Fruit fly (Drosophila melanogaster) whole organism, embryonic: ENCODE measurements around the gene lgs.

Source experiments
- Atf3 ChIP-seq: fragments of 200-800 bp; sonication (Bioruptor generic); optimal IDR thresholded peaks from 3 replicates; lab custom pipeline; 2016; ENCODE audit warnings: missing biosample characterization, missing genetic modification characterization
- BEAF-32 ChIP-seq: fragments of 200-800 bp; sonication (Bioruptor generic); optimal IDR thresholded peaks from 3 replicates; lab custom pipeline; 2017; ENCODE audit warnings: missing biosample characterization, missing genetic modification characterization, mild to moderate bottlenecking, moderate library complexity, missing genetic modification reagents
- Bgb ChIP-seq: fragments of 200-800 bp; sonication (Bioruptor generic); IDR thresholded peaks from 2 replicates; pipeline ENCODE4 v1.3.6; 2022; ENCODE audit warnings: missing biosample characterization, missing genetic modification characterization; ENCODE audit not compliant: partially characterized antibody
- CG10959 ChIP-seq: fragments of 200-800 bp; sonication (Bioruptor generic); IDR thresholded peaks from 2 replicates; pipeline ENCODE4 v1.3.6; 2022; ENCODE audit warnings: missing biosample characterization, missing genetic modification characterization
- CG12071 ChIP-seq: fragments of 200-800 bp; sonication (Bioruptor generic); optimal IDR thresholded peaks from 3 replicates; lab custom pipeline; 2018; ENCODE audit warnings: missing biosample characterization, mild to moderate bottlenecking, missing genetic modification characterization
- CG12219 ChIP-seq: fragments of 200-800 bp; sonication (Bioruptor generic); optimal IDR thresholded peaks from 3 replicates; lab custom pipeline; 2018; ENCODE audit warnings: missing biosample characterization, mild to moderate bottlenecking, missing genetic modification characterization
- CG14860 ChIP-seq: fragments of 200-800 bp; sonication (Bioruptor generic); IDR thresholded peaks from 3 replicates; pipeline ENCODE4 v1.3.6; 2022; ENCODE audit warnings: missing biosample characterization, missing genetic modification characterization; ENCODE audit not compliant: partially characterized antibody
- CG15011 ChIP-seq: fragments of 200-800 bp; sonication (Bioruptor generic); optimal IDR thresholded peaks from 3 replicates; lab custom pipeline; 2018; ENCODE audit warnings: missing biosample characterization, mild to moderate bottlenecking, missing genetic modification characterization
- CG17359 ChIP-seq: fragments of 200-800 bp; sonication (Bioruptor generic); optimal IDR thresholded peaks from 3 replicates; lab custom pipeline; 2018; ENCODE audit warnings: missing biosample characterization, mild to moderate bottlenecking, missing genetic modification characterization, moderate library complexity
- CG18011 ChIP-seq: fragments of 200-800 bp; sonication (Bioruptor generic); optimal IDR thresholded peaks from 2 replicates; lab custom pipeline; 2017; ENCODE audit warnings: missing biosample characterization, missing genetic modification characterization, mild to moderate bottlenecking, moderate library complexity, missing genotype
- CG2199 ChIP-seq: fragments of 200-800 bp; sonication (Bioruptor generic); IDR thresholded peaks from 3 replicates; pipeline ENCODE4 v1.3.6; 2022; ENCODE audit warnings: missing biosample characterization, missing genetic modification characterization
- CG31365 ChIP-seq: fragments of 200-800 bp; sonication (Bioruptor generic); optimal IDR thresholded peaks from 2 replicates; lab custom pipeline; 2018; ENCODE audit warnings: missing biosample characterization, mild to moderate bottlenecking, missing genetic modification characterization
- CG3407 ChIP-seq: fragments of 200-800 bp; sonication (Bioruptor generic); optimal IDR thresholded peaks from 2 replicates; lab custom pipeline; 2018; ENCODE audit warnings: missing biosample characterization, mild to moderate bottlenecking, missing genetic modification characterization
- CG3726 ChIP-seq: fragments of 200-800 bp; sonication (Bioruptor generic); IDR thresholded peaks from 3 replicates; pipeline ENCODE4, ENCODE4 v1.3.6; 2022; ENCODE audit warnings: missing biosample characterization, missing genetic modification characterization
- CG4360 ChIP-seq: fragments of 200-800 bp; sonication (Bioruptor generic); IDR thresholded peaks from 2 replicates; pipeline ENCODE4 v1.3.6; 2022; ENCODE audit warnings: missing biosample characterization, missing genetic modification characterization
- CG6813 ChIP-seq: fragments of 200-800 bp; sonication (Bioruptor generic); optimal IDR thresholded peaks from 2 replicates; lab custom pipeline; 2017; ENCODE audit warnings: missing biosample characterization, missing genetic modification characterization, mild to moderate bottlenecking, moderate library complexity, missing genetic modification reagents
- CG7745 ChIP-seq: fragments of 200-800 bp; sonication (Bioruptor generic); optimal IDR thresholded peaks from 2 replicates; lab custom pipeline; 2018; ENCODE audit warnings: missing biosample characterization, mild to moderate bottlenecking, missing genetic modification characterization, moderate library complexity
- CG8290 ChIP-seq, 3 experiments: fragments of 200-800 bp; sonication (Bioruptor generic); optimal IDR thresholded peaks; 2 replicates each; lab custom pipeline; 2016 to 2019; ENCODE audit warnings: missing biosample characterization in 3 of 3, missing genetic modification characterization in 3 of 3, mild to moderate bottlenecking in 2 of 3, moderate library complexity in 1 of 3
- CG9817 ChIP-seq: fragments of 200-800 bp; sonication (Bioruptor generic); optimal IDR thresholded peaks from 2 replicates; lab custom pipeline; 2018; ENCODE audit warnings: missing biosample characterization, mild to moderate bottlenecking, missing genetic modification characterization, moderate library complexity
- Dref ChIP-seq: fragments of 200-800 bp; sonication (Bioruptor generic); IDR thresholded peaks from 2 replicates; pipeline ENCODE4 v1.3.6; 2022; ENCODE audit warnings: missing biosample characterization, missing genetic modification characterization
- Elba2 ChIP-seq: fragments of 200-800 bp; sonication (Bioruptor generic); optimal IDR thresholded peaks from 3 replicates; lab custom pipeline; 2016; ENCODE audit warnings: missing biosample characterization, missing genetic modification characterization
- Hr39 ChIP-seq: fragments of >200 bp; optimal IDR thresholded peaks from 2 replicates; lab custom pipeline; 2017
- Max ChIP-seq: fragments of 200-800 bp; sonication (Bioruptor generic); optimal IDR thresholded peaks from 2 replicates; lab custom pipeline; 2016; ENCODE audit warnings: missing biosample characterization, mild to moderate bottlenecking, missing genetic modification characterization
- Neu2 ChIP-seq: fragments of 200-800 bp; sonication (Bioruptor generic); optimal IDR thresholded peaks from 3 replicates; lab custom pipeline; 2016; ENCODE audit warnings: missing biosample characterization, missing genetic modification characterization, borderline replicate concordance
- NfI ChIP-seq: fragments of 200-800 bp; sonication (Bioruptor generic); optimal IDR thresholded peaks from 3 replicates; lab custom pipeline; 2018; ENCODE audit warnings: missing biosample characterization, mild to moderate bottlenecking, missing genetic modification characterization, moderate library complexity
- Sin3A ChIP-seq: fragments of >200 bp; optimal IDR thresholded peaks from 2 replicates; lab custom pipeline; 2018
- Six4 ChIP-seq: fragments of 200-800 bp; sonication (Bioruptor generic); optimal IDR thresholded peaks from 2 replicates; lab custom pipeline; 2016; ENCODE audit warnings: missing biosample characterization, missing genetic modification characterization
- chm ChIP-seq: fragments of 200-800 bp; sonication (Bioruptor generic); IDR thresholded peaks from 2 replicates; pipeline ENCODE4 v1.3.6; 2022; ENCODE audit warnings: missing biosample characterization, missing genetic modification characterization
- croc ChIP-seq: fragments of 200-800 bp; sonication (Bioruptor generic); conservative IDR thresholded peaks from 3 replicates; pipeline ENCODE4 v1.3.6; 2022; ENCODE audit warnings: missing biosample characterization, missing genetic modification characterization
- gem ChIP-seq: fragments of 200-800 bp; sonication (Bioruptor generic); optimal IDR thresholded peaks from 2 replicates; lab custom pipeline; 2019; ENCODE audit warnings: missing biosample characterization, mild to moderate bottlenecking, missing genetic modification characterization, moderate library complexity
- h ChIP-seq: fragments of >200 bp; optimal IDR thresholded peaks from 2 replicates; lab custom pipeline; 2017
- ham ChIP-seq: fragments of 200-800 bp; sonication (Bioruptor generic); IDR thresholded peaks from 2 replicates; pipeline ENCODE4 v1.3.6; 2022; ENCODE audit warnings: missing biosample characterization, missing genetic modification characterization
- hkb ChIP-seq, 2 experiments: fragments of 200-800 bp in 1 of 2; fragments of >200 bp in 1 of 2; sonication (Bioruptor generic) in 1 of 2; IDR thresholded peaks in 1 of 2; optimal IDR thresholded peaks in 1 of 2; 2 replicates each; pipeline versions ENCODE4 v1.3.6 to Lab custom; 2017 to 2022; ENCODE audit warnings: missing biosample characterization in 1 of 2, missing genetic modification characterization in 1 of 2
- knrl ChIP-seq: fragments of 200-800 bp; sonication (Bioruptor generic); IDR thresholded peaks from 3 replicates; pipeline ENCODE4 v1.3.6; 2022; ENCODE audit warnings: missing biosample characterization, missing genetic modification characterization; ENCODE audit not compliant: partially characterized antibody
- prd ChIP-seq, 3 experiments: fragments of >200 bp in 2 of 3; fragments of 200-800 bp in 1 of 3; sonication (Bioruptor generic) in 1 of 3; optimal IDR thresholded peaks in 2 of 3; IDR thresholded peaks in 1 of 3; 2 replicates in 2 of 3; 3 replicates in 1 of 3; pipeline versions ENCODE4 v1.3.6 to Lab custom; 2017 to 2022; ENCODE audit warnings: missing biosample characterization in 1 of 3, missing genetic modification characterization in 1 of 3
- pros ChIP-seq: fragments of 200-800 bp; sonication (Bioruptor generic); optimal IDR thresholded peaks from 3 replicates; lab custom pipeline; 2019; ENCODE audit warnings: missing biosample characterization, mild to moderate bottlenecking, missing genetic modification characterization, moderate library complexity
- row ChIP-seq: fragments of 200-800 bp; sonication (Bioruptor generic); IDR thresholded peaks from 3 replicates; pipeline ENCODE4 v1.3.6; 2022; ENCODE audit warnings: missing biosample characterization, missing genetic modification characterization
- seq ChIP-seq: fragments of 200-800 bp; sonication (Bioruptor generic); IDR thresholded peaks from 2 replicates; pipeline ENCODE4 v1.3.6; 2022; ENCODE audit warnings: missing biosample characterization, missing genetic modification characterization
- sisA ChIP-seq: fragments of 200-800 bp; sonication (Bioruptor generic); IDR thresholded peaks from 2 replicates; pipeline ENCODE4 v1.3.6; 2022; ENCODE audit warnings: missing biosample characterization, missing genetic modification characterization
- so ChIP-seq: fragments of 200-800 bp; sonication (Bioruptor generic); IDR thresholded peaks from 3 replicates; pipeline ENCODE4 v1.3.6; 2022; ENCODE audit warnings: missing biosample characterization, missing genetic modification characterization
- tap ChIP-seq: fragments of 200-800 bp; optimal IDR thresholded peaks from 3 replicates; lab custom pipeline; 2019; ENCODE audit warnings: missing biosample characterization, mild to moderate bottlenecking, missing genetic modification characterization, moderate library complexity
- unc-4 ChIP-seq: fragments of 200-800 bp; sonication (Bioruptor generic); IDR thresholded peaks from 2 replicates; pipeline ENCODE4 v1.3.6; 2022; ENCODE audit warnings: missing biosample characterization, missing genetic modification characterization; ENCODE audit not compliant: partially characterized antibody
- usp ChIP-seq: fragments of >200 bp; optimal IDR thresholded peaks from 2 replicates; lab custom pipeline; 2017; ENCODE audit warnings: missing biosample characterization, missing genetic modification characterization
- vvl ChIP-seq: fragments of 200-800 bp; sonication (Bioruptor generic); IDR thresholded peaks from 2 replicates; pipeline ENCODE4 v1.3.6; 2022; ENCODE audit warnings: missing biosample characterization, missing genetic modification characterization

lgs gene

DNA sequence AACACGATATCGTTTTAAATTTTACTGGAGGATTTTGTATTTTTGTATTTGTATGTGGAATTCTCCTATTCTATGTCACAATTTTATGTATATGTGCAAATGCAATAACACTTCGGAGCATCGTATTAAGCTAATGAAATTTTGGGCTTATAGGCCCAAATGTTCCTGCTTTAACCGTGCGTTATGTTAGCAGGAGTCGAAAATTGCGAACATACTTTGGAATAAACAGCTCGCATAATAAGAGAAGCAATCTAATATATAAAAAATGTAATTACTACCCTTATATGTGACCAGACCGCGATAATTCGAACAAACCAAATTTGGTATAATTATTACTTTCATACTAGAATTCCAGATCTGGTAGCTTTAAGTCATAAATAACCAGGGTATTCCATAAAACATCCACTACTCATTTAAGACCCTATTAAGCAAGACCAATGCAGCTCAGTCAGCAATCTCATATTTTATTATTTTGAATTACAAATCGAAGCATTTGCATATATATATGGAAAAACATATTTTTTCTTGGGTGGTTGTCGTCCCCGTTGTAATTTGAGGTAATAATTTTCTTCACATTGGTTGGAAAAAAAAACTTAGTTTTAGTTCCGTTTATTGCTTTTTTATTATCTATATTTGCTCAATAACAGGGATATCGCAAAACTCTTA lies at the start of gene lgs (continued):
- TF ChIP-seq hkb (optimal IDR thresholded peaks at IDR 0.05; lab: Kevin White, UChicago) (no peak), hkb (GFP tag; IDR thresholded peaks at IDR 0.05; lab: Robert Waterston, UW) (no peak), CG3726 (GFP tag; lab: Robert Waterston, UW) (no peak)

- TF ChIP-seq CG2199 (GFP tag; lab: Robert Waterston, UW), result peak; percentile 57; the same call in 1 of the 3 replicates
- peak; percentile 83 for TF ChIP-seq Elba2
- no peak for TF ChIP-seq vvl
These were observed 48.9 kb upstream of the lgs start for dm6 chr4:492597-492996.

dm6 chr4:490760-491317 lies 47.1 kb upstream of the lgs start:
- TF ChIP-seq CG12219 (GFP tag; lab: Kevin White, UChicago) (no peak), gem (no peak), h (no peak), CG7745 (peak; percentile 10), CG17359 (tag; lab: Kevin White, UChicago) (no peak), CG3407 (GFP tag; lab: Kevin White, UChicago) (no peak), prd (optimal IDR thresholded peaks at IDR 0.05; lab: Kevin White, UChicago) (no peak), prd (GFP tag; IDR thresholded peaks at IDR 0.05; lab: Robert Waterston, UW) (no peak), Max (GFP tag; lab: Kevin White, UChicago) (no peak), CG6813 (no peak), knrl (GFP tag; lab: Robert Waterston, UW) (no peak), Six4 (GFP tag; lab: Kevin White, UChicago) (no peak), so (no peak), pros (GFP tag; lab: Kevin White, UChicago) (peak; percentile 80), BEAF-32 (GFP tag; lab: Kevin White, UChicago) (peak; percentile 32), tap (tag; lab: Kevin White, UChicago) (no peak), CG9817 (no peak), row (GFP tag; lab: Robert Waterston, UW) (peak; percentile 32; the same call in 1 of the 3 replicates), CG31365 (no peak), NfI (GFP tag; lab: Kevin White, UChicago) (no peak), CG10959 (no peak), seq (GFP tag; lab: Robert Waterston, UW) (0 out of 2 replicates have a peak, but pooled peaks have one; percentile 34), croc (GFP tag; lab: Robert Waterston, UW) (no peak), sisA (GFP tag; lab: Robert Waterston, UW) (no peak), Hr39 (lab: Kevin White, UChicago) (no peak), Dref (GFP tag; lab: Robert Waterston, UW) (no peak), Sin3A (lab: Kevin White, UChicago) (no peak), CG15011 (GFP tag; lab: Kevin White, UChicago) (no peak), Neu2 (GFP tag; lab: Kevin White, UChicago) (peak; percentile 71), CG4360 (no peak), CG12071 (no peak), CG2199 (GFP tag; lab: Robert Waterston, UW) (peak; percentile 91), CG14860 (0 out of 3 replicates have a peak, but pooled peaks have one; percentile 15), usp (no peak), chm (GFP tag; lab: Robert Waterston, UW) (0 out of 2 replicates have a peak, but pooled peaks have one; percentile 40), Bgb (GFP tag; lab: Robert Waterston, UW) (no peak), Atf3 (no peak), ham (GFP tag; lab: Robert Waterston, UW) (no peak), unc-4 (GFP tag; lab: Robert Waterston, UW) (no peak), CG8290 (GFP tag; optimal IDR thresholded peaks at IDR 0.05; lab: Kevin White, UChicago) (no peak), CG8290 (tag; optimal IDR thresholded peaks at IDR 0.05; lab: Kevin White, UChicago) (peak in 1 of 2 experiments; percentile 22), CG18011 (no peak)
